Worm (Caenorhabditis elegans): ENCODE measurements around the gene T10B5.7.

- no peak for TF ChIP-seq tbx-11 (GFP tag; IDR thresholded peaks at IDR 0.05)
- TF ChIP-seq ama-1 (optimal IDR thresholded peaks at IDR 0.05) = no peak
- no peak for TF ChIP-seq F13C5.2 (tag; optimal IDR thresholded peaks at IDR 0.05)
- no peak for TF ChIP-seq hnd-1 (tag; optimal IDR thresholded peaks at IDR 0.05)
- TF ChIP-seq pes-1 (GFP tag; IDR thresholded peaks at IDR 0.05) = no peak
- no peak for TF ChIP-seq ets-7 (tag; optimal IDR thresholded peaks at IDR 0.05)
- no peak for TF ChIP-seq aly-1 (tag; optimal IDR thresholded peaks at IDR 0.05)
- no peak for TF ChIP-seq ceh-36 (tag; optimal IDR thresholded peaks at IDR 0.05)
- TF ChIP-seq scrt-1 (GFP tag; IDR thresholded peaks at IDR 0.05) = no peak
- TF ChIP-seq hmg-4 (GFP tag; optimal IDR thresholded peaks at IDR 0.05) = no peak
- TF ChIP-seq tbx-37 (GFP tag; conservative IDR thresholded peaks at IDR 0.05) = no peak
- no peak for TF ChIP-seq hmbx-1 (tag; optimal IDR thresholded peaks at IDR 0.05)
- TF ChIP-seq ceh-13 (GFP tag; optimal IDR thresholded peaks at IDR 0.05) = no peak
- no peak for TF ChIP-seq B0310.2 (tag; optimal IDR thresholded peaks at IDR 0.05)
Measured at ce11 chrV:1889996-1890395, 44.0 kb downstream of the T10B5.7 start.

Data from whole organism, early embryonic.